Worm (Caenorhabditis elegans) whole organism, early embryonic: ENCODE data around the gene casy-1.

Experiments
- B0310.2 ChIP-seq: sonication (generic microtip); optimal IDR thresholded peaks from 2 replicates; lab custom pipeline; 2016; ENCODE audit warnings: mild to moderate bottlenecking, missing genetic modification characterization, missing compliant biosample characterization
- F13C5.2 ChIP-seq: sonication (generic microtip); optimal IDR thresholded peaks from 2 replicates; lab custom pipeline; 2017; ENCODE audit warnings: mild to moderate bottlenecking, missing genetic modification characterization, inconsistent platforms, missing compliant biosample characterization
- aly-1 ChIP-seq: sonication (generic microtip); optimal IDR thresholded peaks from 2 replicates; lab custom pipeline; 2016; ENCODE audit warnings: missing genetic modification characterization, missing compliant biosample characterization
- ama-1 ChIP-seq: fragments of 150-350 bp; optimal IDR thresholded peaks from 2 replicates; lab custom pipeline; 2014
- ceh-13 ChIP-seq: fragments of 200-800 bp; sonication (Bioruptor generic); optimal IDR thresholded peaks from 2 replicates; lab custom pipeline; 2018; ENCODE audit warnings: mild to moderate bottlenecking, missing genetic modification characterization, missing compliant biosample characterization
- ceh-36 ChIP-seq: sonication (generic microtip); optimal IDR thresholded peaks from 2 replicates; lab custom pipeline; 2016; ENCODE audit warnings: missing genetic modification characterization, inconsistent platforms, missing compliant biosample characterization
- ets-7 ChIP-seq: sonication (generic microtip); optimal IDR thresholded peaks from 2 replicates; lab custom pipeline; 2016; ENCODE audit warnings: missing genotype, missing genetic modification characterization, missing compliant biosample characterization
- flt-1 ChIP-seq: fragments of 200-800 bp; sonication (Bioruptor generic); IDR thresholded peaks from 2 replicates; pipeline ENCODE4 v1.3.6; 2022; ENCODE audit warnings: missing genetic modification characterization, missing compliant biosample characterization
- hmbx-1 ChIP-seq: sonication (generic microtip); optimal IDR thresholded peaks from 2 replicates; lab custom pipeline; 2016; ENCODE audit warnings: mild to moderate bottlenecking, missing genetic modification characterization, missing compliant biosample characterization
- hmg-4 ChIP-seq: fragments of 200-800 bp; sonication (Bioruptor generic); optimal IDR thresholded peaks from 2 replicates; lab custom pipeline; 2018; ENCODE audit warnings: mild to moderate bottlenecking, missing genetic modification characterization, missing compliant biosample characterization
- hnd-1 ChIP-seq: sonication (generic microtip); optimal IDR thresholded peaks from 2 replicates; lab custom pipeline; 2016; ENCODE audit warnings: missing genetic modification characterization, missing compliant biosample characterization
- pes-1 ChIP-seq: fragments of 200-800 bp; sonication (Bioruptor generic); IDR thresholded peaks from 2 replicates; pipeline ENCODE4 v1.3.6; 2022; ENCODE audit warnings: missing genetic modification reagents, missing genetic modification characterization, missing compliant biosample characterization
- scrt-1 ChIP-seq: fragments of 200-800 bp; sonication (Bioruptor generic); IDR thresholded peaks from 2 replicates; pipeline ENCODE4 v1.3.6; 2022; ENCODE audit warnings: missing genetic modification characterization, missing compliant biosample characterization
- sea-1 ChIP-seq: fragments of 200-800 bp; sonication (Bioruptor generic); conservative IDR thresholded peaks from 2 replicates; pipeline ENCODE4 v1.3.6; 2022; ENCODE audit warnings: missing genetic modification characterization, missing compliant biosample characterization
- tbx-11 ChIP-seq: fragments of 200-800 bp; sonication (Bioruptor generic); IDR thresholded peaks from 2 replicates; pipeline ENCODE4 v1.3.6; 2022; ENCODE audit warnings: missing genetic modification characterization, missing compliant biosample characterization
- tbx-37 ChIP-seq: fragments of 200-800 bp; sonication (Bioruptor generic); conservative IDR thresholded peaks from 2 replicates; pipeline ENCODE4 v1.3.6; 2022; ENCODE audit warnings: missing genetic modification reagents, missing genetic modification characterization, missing compliant biosample characterization
- tra-4 ChIP-seq: sonication (generic microtip); optimal IDR thresholded peaks from 2 replicates; lab custom pipeline; 2017; ENCODE audit warnings: missing genetic modification characterization, missing compliant biosample characterization

Gene casy-1

ce11 chrII:5930095-5930653, 26.3 kb downstream of the casy-1 start:
- TF ChIP-seq ceh-36 (tag; lab: Kevin White, UChicago) (no peak), ama-1 (lab: Kevin White, UChicago) (no peak), hmbx-1 (tag; lab: Kevin White, UChicago) (no peak), tbx-11 (GFP tag; lab: Robert Waterston, UW) (no peak), ceh-13 (GFP tag; lab: Kevin White, UChicago) (no peak), pes-1 (no peak), ets-7 (no peak), hnd-1 (tag; lab: Kevin White, UChicago) (no peak), flt-1 (GFP tag; lab: Robert Waterston, UW) (no peak), tbx-37 (GFP tag; lab: Robert Waterston, UW) (no peak), B0310.2 (tag; lab: Kevin White, UChicago) (no peak), tra-4 (tag; lab: Kevin White, UChicago) (no peak), aly-1 (tag; lab: Kevin White, UChicago) (no peak), sea-1 (GFP tag; lab: Robert Waterston, UW) (no peak), scrt-1 (no peak), hmg-4 (GFP tag; lab: Kevin White, UChicago) (no peak), F13C5.2 (tag; lab: Kevin White, UChicago) (no peak)

ce11 chrII:5928502-5928901, 28.0 kb downstream of the casy-1 start, which contains the start of gene egl-44:
Gene egl-44, plus strand, starts transcription at chrII:5928802.
- TF ChIP-seq pes-1: no peak
- no peak for TF ChIP-seq F13C5.2 (tag; lab: Kevin White, UChicago)
- no peak for TF ChIP-seq ceh-13 (GFP tag; lab: Kevin White, UChicago)
- no peak for TF ChIP-seq ets-7
- TF ChIP-seq tbx-37 (GFP tag; lab: Robert Waterston, UW): no peak
- no peak for TF ChIP-seq ceh-36 (tag; lab: Kevin White, UChicago)
- no peak for TF ChIP-seq ama-1 (lab: Kevin White, UChicago)
- no peak for TF ChIP-seq sea-1 (GFP tag; lab: Robert Waterston, UW)
- TF ChIP-seq tra-4 (tag; lab: Kevin White, UChicago): no peak
- no peak for TF ChIP-seq aly-1 (tag; lab: Kevin White, UChicago)
- TF ChIP-seq tbx-11 (GFP tag; lab: Robert Waterston, UW): no peak
- TF ChIP-seq scrt-1: no peak
- TF ChIP-seq hnd-1 (tag; lab: Kevin White, UChicago): no peak
- no peak for TF ChIP-seq hmbx-1 (tag; lab: Kevin White, UChicago)
- no peak for TF ChIP-seq flt-1 (GFP tag; lab: Robert Waterston, UW)

- TF ChIP-seq ama-1 (lab: Kevin White, UChicago) (no peak), tbx-11 (GFP tag; lab: Robert Waterston, UW) (no peak), scrt-1 (no peak), pes-1 (no peak), hnd-1 (tag; lab: Kevin White, UChicago) (no peak), hmbx-1 (tag; lab: Kevin White, UChicago) (no peak), tra-4 (tag; lab: Kevin White, UChicago) (no peak), ceh-13 (GFP tag; lab: Kevin White, UChicago) (no peak), F13C5.2 (tag; lab: Kevin White, UChicago) (no peak), ets-7 (no peak), ceh-36 (tag; lab: Kevin White, UChicago) (no peak), hmg-4 (GFP tag; lab: Kevin White, UChicago) (no peak), aly-1 (tag; lab: Kevin White, UChicago) (no peak), sea-1 (GFP tag; lab: Robert Waterston, UW) (no peak), flt-1 (GFP tag; lab: Robert Waterston, UW) (no peak), tbx-37 (GFP tag; lab: Robert Waterston, UW) (no peak), B0310.2 (tag; lab: Kevin White, UChicago) (no peak)
Observed at ce11 chrII:5921620-5922019, 34.9 kb downstream of the casy-1 start, which contains the start of gene vrk-1. Gene vrk-1, plus strand, starts transcription at chrII:5921967.

ce11 chrII:5918149-5918697, 38.3 kb downstream of the casy-1 start, which contains the start of gene ptp-2:
Gene ptp-2, plus strand, starts transcription at chrII:5918647.
- TF ChIP-seq F13C5.2 (tag; lab: Kevin White, UChicago) (no peak), tra-4 (tag; lab: Kevin White, UChicago) (no peak), hnd-1 (tag; lab: Kevin White, UChicago) (no peak)

- TF ChIP-seq tra-4 (tag; lab: Kevin White, UChicago) (no peak), flt-1 (GFP tag; lab: Robert Waterston, UW) (no peak), ets-7 (no peak), ceh-36 (tag; lab: Kevin White, UChicago) (no peak), tbx-37 (GFP tag; lab: Robert Waterston, UW) (no peak), tbx-11 (GFP tag; lab: Robert Waterston, UW) (no peak), hmbx-1 (tag; lab: Kevin White, UChicago) (no peak), ceh-13 (GFP tag; lab: Kevin White, UChicago) (no peak), scrt-1 (no peak), aly-1 (tag; lab: Kevin White, UChicago) (no peak), sea-1 (GFP tag; lab: Robert Waterston, UW) (no peak), B0310.2 (tag; lab: Kevin White, UChicago) (no peak), pes-1 (no peak), F13C5.2 (tag; lab: Kevin White, UChicago) (no peak), hnd-1 (tag; lab: Kevin White, UChicago) (no peak), hmg-4 (GFP tag; lab: Kevin White, UChicago) (no peak)
Observed at ce11 chrII:5917010-5917472, 39.4 kb downstream of the casy-1 start, which contains the start of gene frh-1. Gene frh-1, plus strand, starts transcription at chrII:5917422.

ce11 chrII:5913897-5914296, 42.6 kb downstream of the casy-1 start:
- no peak for TF ChIP-seq pes-1
- TF ChIP-seq ama-1 (lab: Kevin White, UChicago): no peak
